Fruit fly (Drosophila melanogaster) whole organism, prepupa: ENCODE measurements around the gene mio.
A peak's percentile ranks its signal among the peaks of the same experiment; 100 is the strongest.

Experiments used
- Blimp-1 ChIP-seq: fragments of 200-800 bp; sonication (Bioruptor generic); optimal IDR thresholded peaks from 3 replicates; lab custom pipeline; 2017; ENCODE audit warnings: missing biosample characterization, missing genetic modification characterization, mild to moderate bottlenecking, moderate library complexity, missing genetic modification reagents
- CG10631 ChIP-seq: fragments of 200-800 bp; sonication (Bioruptor generic); optimal IDR thresholded peaks from 2 replicates; lab custom pipeline; 2016; ENCODE audit warnings: missing biosample characterization, missing genetic modification characterization
- CG10669 ChIP-seq: fragments of 200-800 bp; sonication (Bioruptor generic); optimal IDR thresholded peaks from 3 replicates; lab custom pipeline; 2018; ENCODE audit warnings: missing biosample characterization, mild to moderate bottlenecking, missing genetic modification characterization, moderate library complexity
- CG11294 ChIP-seq: fragments of 200-800 bp; sonication (Bioruptor generic); IDR thresholded peaks from 2 replicates; pipeline ENCODE4 v1.3.6; 2022; ENCODE audit warnings: missing biosample characterization, missing genetic modification characterization
- CG11762 ChIP-seq: fragments of 200-800 bp; sonication (Bioruptor generic); optimal IDR thresholded peaks from 3 replicates; lab custom pipeline; 2016; ENCODE audit warnings: missing biosample characterization, missing genetic modification characterization; ENCODE audit not compliant: insufficient read depth
- CG11902 ChIP-seq: fragments of 200-800 bp; sonication (Bioruptor generic); optimal IDR thresholded peaks from 3 replicates; lab custom pipeline; 2016; ENCODE audit warnings: missing biosample characterization, missing genetic modification characterization
- CG3032 ChIP-seq: fragments of 200-800 bp; optimal IDR thresholded peaks from 2 replicates; lab custom pipeline; 2019; ENCODE audit warnings: missing biosample characterization, mild to moderate bottlenecking, missing genetic modification characterization, moderate library complexity
- CG31627 ChIP-seq: fragments of 200-800 bp; sonication (Bioruptor generic); optimal IDR thresholded peaks from 3 replicates; lab custom pipeline; 2016; ENCODE audit warnings: missing biosample characterization, missing genetic modification characterization
- CG32006 ChIP-seq: fragments of 200-800 bp; sonication (Bioruptor generic); optimal IDR thresholded peaks from 3 replicates; lab custom pipeline; 2017; ENCODE audit warnings: missing biosample characterization, mild to moderate bottlenecking, missing genetic modification characterization
- CG34406 ChIP-seq: fragments of 200-800 bp; sonication (Bioruptor generic); optimal IDR thresholded peaks from 3 replicates; lab custom pipeline; 2016; ENCODE audit warnings: missing biosample characterization, missing genetic modification characterization
- CG4318 ChIP-seq: fragments of 200-800 bp; sonication (Bioruptor generic); optimal IDR thresholded peaks from 3 replicates; lab custom pipeline; 2017; ENCODE audit warnings: missing biosample characterization, mild to moderate bottlenecking, missing genetic modification characterization
- CG6163 ChIP-seq: fragments of 200-800 bp; sonication (Bioruptor generic); IDR thresholded peaks from 3 replicates; pipeline ENCODE4 v1.3.6; 2022; ENCODE audit warnings: missing biosample characterization, missing genetic modification characterization
- CG6276 ChIP-seq: fragments of 200-800 bp; sonication (Bioruptor generic); optimal IDR thresholded peaks from 2 replicates; lab custom pipeline; 2017; ENCODE audit warnings: missing biosample characterization, mild to moderate bottlenecking, missing genetic modification characterization
- CG6808 ChIP-seq: fragments of 200-800 bp; sonication (Bioruptor generic); optimal IDR thresholded peaks from 3 replicates; lab custom pipeline; 2017; ENCODE audit warnings: missing biosample characterization, missing genetic modification characterization, mild to moderate bottlenecking, moderate library complexity, missing genetic modification reagents
- CG7368 ChIP-seq: fragments of 200-800 bp; sonication (Bioruptor generic); optimal IDR thresholded peaks from 3 replicates; lab custom pipeline; 2016; ENCODE audit warnings: missing biosample characterization, missing genetic modification characterization
- CG8319 ChIP-seq: fragments of 200-800 bp; sonication (Bioruptor generic); optimal IDR thresholded peaks from 3 replicates; lab custom pipeline; 2016; ENCODE audit warnings: missing biosample characterization, missing genetic modification characterization
- CG8632 ChIP-seq: fragments of 200-800 bp; sonication (Bioruptor generic); optimal IDR thresholded peaks from 3 replicates; lab custom pipeline; 2016; ENCODE audit warnings: missing biosample characterization, missing genetic modification characterization
- CG9139 ChIP-seq: fragments of 200-800 bp; sonication (Bioruptor generic); optimal IDR thresholded peaks from 3 replicates; lab custom pipeline; 2017; ENCODE audit warnings: missing biosample characterization, mild to moderate bottlenecking, missing genetic modification characterization
- Eip75B ChIP-seq: fragments of 200-800 bp; sonication (Bioruptor generic); optimal IDR thresholded peaks from 3 replicates; lab custom pipeline; 2016; ENCODE audit warnings: missing biosample characterization, missing genetic modification characterization
- Eip78C ChIP-seq: fragments of 200-800 bp; sonication (Bioruptor generic); peaks from one replicate; lab custom pipeline; 2016; ENCODE audit warnings: missing biosample characterization, missing genetic modification characterization
- Ets96B ChIP-seq: fragments of 200-800 bp; optimal IDR thresholded peaks from 2 replicates; lab custom pipeline; 2019; ENCODE audit warnings: missing biosample characterization, mild to moderate bottlenecking, missing genetic modification characterization, moderate library complexity
- Gug ChIP-seq: fragments of 200-800 bp; sonication (Bioruptor generic); IDR thresholded peaks from 2 replicates; pipeline ENCODE4 v1.3.6; 2022; ENCODE audit warnings: missing biosample characterization, missing genetic modification characterization
- Hr38 ChIP-seq: sonication (Bioruptor generic); optimal IDR thresholded peaks from 2 replicates; lab custom pipeline; 2016; ENCODE audit warnings: missing biosample characterization, missing genetic modification characterization
- Hr39 ChIP-seq: fragments of 200-800 bp; sonication (Bioruptor generic); optimal IDR thresholded peaks from 2 replicates; lab custom pipeline; 2016; ENCODE audit warnings: missing biosample characterization, missing genetic modification characterization
- Hr4 ChIP-seq: fragments of 200-800 bp; sonication (Bioruptor generic); optimal IDR thresholded peaks from 3 replicates; lab custom pipeline; 2016; ENCODE audit warnings: missing biosample characterization, missing genetic modification characterization
- Lpt ChIP-seq: fragments of 200-800 bp; sonication (Bioruptor generic); optimal IDR thresholded peaks from 3 replicates; lab custom pipeline; 2016; ENCODE audit warnings: missing biosample characterization, missing genetic modification characterization
- Met ChIP-seq: fragments of 200-800 bp; sonication (Bioruptor generic); optimal IDR thresholded peaks from 3 replicates; lab custom pipeline; 2016; ENCODE audit warnings: missing biosample characterization, missing genetic modification characterization
- OdsH ChIP-seq: fragments of 200-800 bp; sonication (Bioruptor generic); optimal IDR thresholded peaks from 3 replicates; lab custom pipeline; 2016; ENCODE audit warnings: missing biosample characterization, missing genetic modification characterization
- Sox102F ChIP-seq: fragments of 200-800 bp; sonication (Bioruptor generic); optimal IDR thresholded peaks from 2 replicates; lab custom pipeline; 2016; ENCODE audit warnings: missing biosample characterization, mild to moderate bottlenecking, missing genetic modification characterization
- Sox14 ChIP-seq: fragments of 200-800 bp; sonication (Bioruptor generic); optimal IDR thresholded peaks from 3 replicates; lab custom pipeline; 2016; ENCODE audit warnings: missing biosample characterization, missing genetic modification characterization
- achi ChIP-seq: fragments of 200-800 bp; sonication (Bioruptor generic); optimal IDR thresholded peaks from 3 replicates; lab custom pipeline; 2016; ENCODE audit warnings: missing biosample characterization, missing genetic modification characterization
- cyc ChIP-seq: fragments of 200-800 bp; sonication (Bioruptor generic); optimal IDR thresholded peaks from 3 replicates; lab custom pipeline; 2016; ENCODE audit warnings: missing biosample characterization, missing genetic modification characterization
- dsx ChIP-seq: fragments of 200-800 bp; optimal IDR thresholded peaks from 3 replicates; lab custom pipeline; 2019; ENCODE audit warnings: missing biosample characterization, mild to moderate bottlenecking, missing genetic modification characterization, moderate library complexity; ENCODE audit not compliant: poor library complexity, severe bottlenecking
- eg ChIP-seq: fragments of 200-800 bp; sonication (Bioruptor generic); IDR thresholded peaks from 3 replicates; pipeline ENCODE4 v1.3.6; 2022; ENCODE audit warnings: missing biosample characterization, missing genetic modification characterization
- fd59A ChIP-seq: fragments of 200-800 bp; sonication (Bioruptor generic); optimal IDR thresholded peaks from 2 replicates; lab custom pipeline; 2017; ENCODE audit warnings: missing biosample characterization, mild to moderate bottlenecking, missing genetic modification characterization, missing genetic modification reagents
- fd85E ChIP-seq: fragments of 200-800 bp; sonication (Bioruptor generic); optimal IDR thresholded peaks from 3 replicates; lab custom pipeline; 2016; ENCODE audit warnings: missing biosample characterization, missing genetic modification characterization
- fkh ChIP-seq: fragments of 200-800 bp; sonication (Bioruptor generic); optimal IDR thresholded peaks from 3 replicates; lab custom pipeline; 2017; ENCODE audit warnings: missing biosample characterization, mild to moderate bottlenecking, missing genetic modification characterization, moderate library complexity
- lz ChIP-seq: fragments of 200-800 bp; sonication (Bioruptor generic); optimal IDR thresholded peaks from 3 replicates; lab custom pipeline; 2016; ENCODE audit warnings: missing biosample characterization, missing genetic modification characterization
- net ChIP-seq: fragments of 200-800 bp; sonication (Bioruptor generic); optimal IDR thresholded peaks from 3 replicates; lab custom pipeline; 2016; ENCODE audit warnings: missing biosample characterization, missing genetic modification characterization
- pdm3 ChIP-seq: fragments of 200-800 bp; sonication (Bioruptor generic); optimal IDR thresholded peaks from 3 replicates; lab custom pipeline; 2016; ENCODE audit warnings: missing biosample characterization, missing genetic modification characterization
- salr ChIP-seq, 2 experiments: fragments of 200-800 bp; sonication (Bioruptor generic); optimal IDR thresholded peaks; 3 replicates each; lab custom pipeline; 2016 to 2018; ENCODE audit warnings: missing biosample characterization in 2 of 2, missing genetic modification characterization in 2 of 2, mild to moderate bottlenecking in 1 of 2
- spab ChIP-seq: fragments of 200-800 bp; sonication (Bioruptor generic); optimal IDR thresholded peaks from 2 replicates; lab custom pipeline; 2017; ENCODE audit warnings: missing biosample characterization, mild to moderate bottlenecking, missing genetic modification characterization, missing genetic modification reagents
- ss ChIP-seq, 2 experiments: fragments of 200-800 bp; sonication (Bioruptor generic); optimal IDR thresholded peaks; 2 replicates in 1 of 2; 3 replicates in 1 of 2; lab custom pipeline; 2017 to 2018; ENCODE audit warnings: mild to moderate bottlenecking in 2 of 2, missing biosample characterization in 2 of 2, missing genetic modification characterization in 2 of 2, moderate library complexity in 1 of 2
- svp ChIP-seq: fragments of 200-800 bp; sonication (Bioruptor generic); peaks from one replicate; lab custom pipeline; 2016; ENCODE audit warnings: missing biosample characterization, missing genetic modification characterization
- topi ChIP-seq: fragments of 200-800 bp; sonication (Bioruptor generic); optimal IDR thresholded peaks from 3 replicates; lab custom pipeline; 2016; ENCODE audit warnings: missing biosample characterization, missing genetic modification characterization
- vri ChIP-seq: fragments of 200-800 bp; sonication (Bioruptor generic); optimal IDR thresholded peaks from 3 replicates; lab custom pipeline; 2016; ENCODE audit warnings: missing biosample characterization, mild to moderate bottlenecking, missing genetic modification characterization

mio gene

dm6 chr2L:2222377-2222776, 5.3 kb downstream of the mio start (continued):
- no peak for TF ChIP-seq CG8319 (GFP tag; lab: Kevin White, UChicago)
- TF ChIP-seq cyc (GFP tag; lab: Kevin White, UChicago), result no peak
- TF ChIP-seq Eip75B, result no peak
- no peak for TF ChIP-seq fd59A (GFP tag; lab: Kevin White, UChicago)
- no peak for TF ChIP-seq CG4318 (GFP tag; lab: Kevin White, UChicago)
- no peak for TF ChIP-seq lz
- peak; percentile 78 for TF ChIP-seq svp (GFP tag; lab: Kevin White, UChicago)
- TF ChIP-seq net (GFP tag; lab: Kevin White, UChicago), result no peak
- no peak for TF ChIP-seq Hr4 (GFP tag; lab: Kevin White, UChicago)
- peak; percentile 41; the same call in 1 of the 3 replicates for TF ChIP-seq CG6163
- peak; percentile 10 for TF ChIP-seq pdm3
- no peak for TF ChIP-seq Blimp-1
- no peak for TF ChIP-seq CG11762
- TF ChIP-seq CG34406, result no peak
- no peak for TF ChIP-seq Hr39
- peak; percentile 78 for TF ChIP-seq Eip78C (GFP tag; lab: Kevin White, UChicago)
- no peak for TF ChIP-seq CG8632 (GFP tag; lab: Kevin White, UChicago)
- no peak for TF ChIP-seq spab (GFP tag; lab: Kevin White, UChicago)
- peak; percentile 8 for TF ChIP-seq dsx
- no peak for TF ChIP-seq Gug (GFP tag; lab: Robert Waterston, UW)
- TF ChIP-seq CG6808, result no peak
- no peak for TF ChIP-seq CG10669 (GFP tag; lab: Kevin White, UChicago)
- no peak for TF ChIP-seq achi (GFP tag; lab: Kevin White, UChicago)
- TF ChIP-seq Met (GFP tag; lab: Kevin White, UChicago), result no peak
- peak; percentile 46 for TF ChIP-seq CG32006 (GFP tag; lab: Kevin White, UChicago)
- peak; percentile 33 for TF ChIP-seq CG6276 (GFP tag; lab: Kevin White, UChicago)
- no peak for TF ChIP-seq topi (GFP tag; lab: Kevin White, UChicago)
- no peak for TF ChIP-seq CG11902 (GFP tag; lab: Kevin White, UChicago)
- TF ChIP-seq fd85E (GFP tag; lab: Kevin White, UChicago), result no peak
- TF ChIP-seq Hr38 (GFP tag; lab: Kevin White, UChicago), result no peak
- no peak for TF ChIP-seq Sox14 (GFP tag; lab: Kevin White, UChicago)
- TF ChIP-seq, all 60 proteins: peak for 12

- TF ChIP-seq Lpt (GFP tag; lab: Kevin White, UChicago) (peak; percentile 42), Sox102F (GFP tag; lab: Kevin White, UChicago) (peak; percentile 87), salr (GFP tag; optimal IDR thresholded peaks at IDR 0.05; lab: Kevin White, UChicago) (peak; percentile 55 to 84), ss (GFP tag; optimal IDR thresholded peaks at IDR 0.05; lab: Kevin White, UChicago) (peak; percentile 2 to 79), Gug (GFP tag; lab: Robert Waterston, UW) (peak; percentile 68), vri (GFP tag; lab: Kevin White, UChicago) (peak; percentile 84), CG8632 (GFP tag; lab: Kevin White, UChicago) (peak; percentile 74), eg (GFP tag; lab: Robert Waterston, UW) (peak; percentile 77), CG11294 (peak; percentile 45; the same call in 1 of the 2 replicates), Blimp-1 (peak; percentile 64), cyc (GFP tag; lab: Kevin White, UChicago) (peak; percentile 90), CG10631 (peak; percentile 88), OdsH (peak; percentile 90), CG9139 (GFP tag; lab: Kevin White, UChicago) (peak; percentile 43), CG7368 (GFP tag; lab: Kevin White, UChicago) (peak; percentile 75), Sox14 (GFP tag; lab: Kevin White, UChicago) (peak; percentile 88), CG3032 (peak; percentile 84), Hr38 (GFP tag; lab: Kevin White, UChicago) (peak; percentile 72), fkh (peak; percentile 45), CG4318 (GFP tag; lab: Kevin White, UChicago) (peak; percentile 21), CG11762 (peak; percentile 48), Ets96B (peak; percentile 79), net (GFP tag; lab: Kevin White, UChicago) (peak; percentile 80), Hr4 (GFP tag; lab: Kevin White, UChicago) (peak; percentile 90), CG34406 (peak; percentile 81), fd59A (GFP tag; lab: Kevin White, UChicago) (peak; percentile 67), CG32006 (GFP tag; lab: Kevin White, UChicago) (peak; percentile 69), fd85E (GFP tag; lab: Kevin White, UChicago) (peak; percentile 59), CG10669 (GFP tag; lab: Kevin White, UChicago) (peak; percentile 79), Met (GFP tag; lab: Kevin White, UChicago) (peak; percentile 90), CG31627 (GFP tag; lab: Kevin White, UChicago) (peak; percentile 92)
These were observed 9.4 kb downstream of the mio start, which contains the start of the genes CG15387 and sau for dm6 chr2L:2226259-2227121. Gene CG15387, minus strand, starts transcription at chr2L:2226294. Gene sau, plus strand, starts transcription at chr2L:2226342.
